Fruit fly (Drosophila melanogaster): Measurements from ENCODE around the gene Elp6.

DNA sequence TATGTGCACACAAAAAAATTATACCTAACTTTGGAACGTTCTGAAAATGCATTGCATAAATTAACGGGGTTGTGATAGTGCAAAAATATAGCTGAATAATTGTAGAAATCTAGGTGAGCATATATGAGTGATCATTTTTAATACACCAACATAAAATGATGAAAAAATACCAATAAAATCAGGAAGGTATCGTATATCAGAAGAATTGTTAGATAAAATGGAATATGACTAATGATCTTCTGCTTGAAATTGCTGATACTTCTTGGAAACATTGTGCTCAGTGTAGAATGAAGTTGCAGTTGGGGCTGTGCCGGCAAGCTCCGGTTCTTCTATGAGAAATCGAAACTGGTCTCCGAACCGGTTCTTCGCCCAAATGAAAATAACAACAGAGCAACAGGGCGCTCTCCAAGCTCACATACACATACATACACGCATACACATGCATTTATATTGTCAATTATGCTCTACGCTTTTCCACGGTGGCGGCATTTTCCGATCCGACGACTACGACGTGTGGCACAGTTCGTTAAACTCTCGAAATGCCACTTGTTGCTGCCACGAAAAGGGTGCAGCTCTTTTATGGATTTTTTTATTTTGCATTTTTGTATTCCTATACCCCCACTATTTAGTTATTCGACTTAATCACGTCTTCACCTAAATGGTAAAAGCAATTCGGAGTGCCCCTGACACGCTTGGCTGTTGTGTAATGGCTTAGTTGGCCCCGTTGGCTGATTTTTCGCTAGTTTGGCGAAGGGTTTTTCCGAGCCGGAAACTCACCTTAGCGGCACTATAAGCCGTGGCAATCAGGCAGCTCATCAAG, 34.4 kb upstream of the Elp6 start:
- peak; percentile 91 for TF ChIP-seq CG7368 (GFP tag; optimal IDR thresholded peaks at IDR 0.05)
- peak; percentile 68 for TF ChIP-seq CG6854 (GFP tag; optimal IDR thresholded peaks at IDR 0.05)
- peak; percentile 96 for TF ChIP-seq OdsH (GFP tag; optimal IDR thresholded peaks at IDR 0.05)
- TF ChIP-seq CG11294 (GFP tag; IDR thresholded peaks at IDR 0.05) = peak; percentile 74
- TF ChIP-seq CG1621 (tag; optimal IDR thresholded peaks at IDR 0.05) = peak; percentile 91
- peak; percentile 96 for TF ChIP-seq CG8632 (GFP tag; optimal IDR thresholded peaks at IDR 0.05)
- TF ChIP-seq Gug (GFP tag; IDR thresholded peaks at IDR 0.05) = peak; percentile 81
- peak; percentile 90 for TF ChIP-seq CG16779 (tag; optimal IDR thresholded peaks at IDR 0.05)
